Worm (Caenorhabditis elegans) whole organism, early embryonic: ENCODE results near the gene ZK616.3.

Experiments used
- F13C5.2 ChIP-seq: sonication (generic microtip); optimal IDR thresholded peaks from 2 replicates; lab custom pipeline; 2017; ENCODE audit warnings: mild to moderate bottlenecking, missing genetic modification characterization, inconsistent platforms, missing compliant biosample characterization
- aly-1 ChIP-seq: sonication (generic microtip); optimal IDR thresholded peaks from 2 replicates; lab custom pipeline; 2016; ENCODE audit warnings: missing genetic modification characterization, missing compliant biosample characterization
- ama-1 ChIP-seq: fragments of 150-350 bp; optimal IDR thresholded peaks from 2 replicates; lab custom pipeline; 2014
- ceh-36 ChIP-seq: sonication (generic microtip); optimal IDR thresholded peaks from 2 replicates; lab custom pipeline; 2016; ENCODE audit warnings: missing genetic modification characterization, inconsistent platforms, missing compliant biosample characterization
- flt-1 ChIP-seq: fragments of 200-800 bp; sonication (Bioruptor generic); IDR thresholded peaks from 2 replicates; pipeline ENCODE4 v1.3.6; 2022; ENCODE audit warnings: missing genetic modification characterization, missing compliant biosample characterization
- hnd-1 ChIP-seq: sonication (generic microtip); optimal IDR thresholded peaks from 2 replicates; lab custom pipeline; 2016; ENCODE audit warnings: missing genetic modification characterization, missing compliant biosample characterization
- scrt-1 ChIP-seq: fragments of 200-800 bp; sonication (Bioruptor generic); IDR thresholded peaks from 2 replicates; pipeline ENCODE4 v1.3.6; 2022; ENCODE audit warnings: missing genetic modification characterization, missing compliant biosample characterization
- tbx-11 ChIP-seq: fragments of 200-800 bp; sonication (Bioruptor generic); IDR thresholded peaks from 2 replicates; pipeline ENCODE4 v1.3.6; 2022; ENCODE audit warnings: missing genetic modification characterization, missing compliant biosample characterization
- tbx-37 ChIP-seq: fragments of 200-800 bp; sonication (Bioruptor generic); conservative IDR thresholded peaks from 2 replicates; pipeline ENCODE4 v1.3.6; 2022; ENCODE audit warnings: missing genetic modification reagents, missing genetic modification characterization, missing compliant biosample characterization

ce11 chrIV:5438705-5439104 lies 41.8 kb downstream of the ZK616.3 start, which contains the start of gene mgl-3:
- TF ChIP-seq hnd-1 (no peak), scrt-1 (GFP tag; lab: Robert Waterston, UW) (no peak), F13C5.2 (tag; lab: Kevin White, UChicago) (no peak), aly-1 (no peak), ama-1 (no peak), tbx-11 (GFP tag; lab: Robert Waterston, UW) (no peak), tbx-37 (GFP tag; lab: Robert Waterston, UW) (no peak), flt-1 (no peak), ceh-36 (tag; lab: Kevin White, UChicago) (no peak)
